Fruit fly (Drosophila melanogaster) whole organism, prepupa: ENCODE measurements around the gene Vps13B.
"Not testable (repeated sequence)": the region's sequence is repeated elsewhere in the genome, so short reads cannot be mapped to it uniquely, and the experiment has no call there.

ENCODE experiments used
- Blimp-1 ChIP-seq: fragments of 200-800 bp; sonication (Bioruptor generic); optimal IDR thresholded peaks from 3 replicates; lab custom pipeline; 2017; ENCODE audit warnings: missing biosample characterization, missing genetic modification characterization, mild to moderate bottlenecking, moderate library complexity, missing genetic modification reagents
- CG11294 ChIP-seq: fragments of 200-800 bp; sonication (Bioruptor generic); IDR thresholded peaks from 2 replicates; pipeline ENCODE4 v1.3.6; 2022; ENCODE audit warnings: missing biosample characterization, missing genetic modification characterization
- CG11902 ChIP-seq: fragments of 200-800 bp; sonication (Bioruptor generic); optimal IDR thresholded peaks from 3 replicates; lab custom pipeline; 2016; ENCODE audit warnings: missing biosample characterization, missing genetic modification characterization
- CG15336 ChIP-seq: fragments of 200-800 bp; sonication (Bioruptor generic); IDR thresholded peaks from 2 replicates; pipeline ENCODE4 v1.3.6; 2022; ENCODE audit warnings: missing biosample characterization, missing genetic modification characterization
- CG1621 ChIP-seq: fragments of 200-800 bp; sonication (Bioruptor generic); optimal IDR thresholded peaks from 3 replicates; lab custom pipeline; 2018; ENCODE audit warnings: missing biosample characterization, mild to moderate bottlenecking, missing genetic modification characterization
- CG16779 ChIP-seq: fragments of 200-800 bp; sonication (Bioruptor generic); optimal IDR thresholded peaks from 3 replicates; lab custom pipeline; 2017; ENCODE audit warnings: missing biosample characterization, mild to moderate bottlenecking, missing genetic modification characterization
- CG34406 ChIP-seq: fragments of 200-800 bp; sonication (Bioruptor generic); optimal IDR thresholded peaks from 3 replicates; lab custom pipeline; 2016; ENCODE audit warnings: missing biosample characterization, missing genetic modification characterization
- CG6163 ChIP-seq: fragments of 200-800 bp; sonication (Bioruptor generic); IDR thresholded peaks from 3 replicates; pipeline ENCODE4 v1.3.6; 2022; ENCODE audit warnings: missing biosample characterization, missing genetic modification characterization
- CG6792 ChIP-seq: fragments of 200-800 bp; sonication (Bioruptor generic); optimal IDR thresholded peaks from 3 replicates; lab custom pipeline; 2016; ENCODE audit warnings: missing biosample characterization, missing genetic modification characterization
- CG8119 ChIP-seq: fragments of 200-800 bp; sonication (Bioruptor generic); IDR thresholded peaks from 3 replicates; pipeline ENCODE4 v1.3.6; 2022; ENCODE audit warnings: missing biosample characterization, missing genetic modification characterization
- CG8319 ChIP-seq: fragments of 200-800 bp; sonication (Bioruptor generic); optimal IDR thresholded peaks from 3 replicates; lab custom pipeline; 2016; ENCODE audit warnings: missing biosample characterization, missing genetic modification characterization
- Eip75B ChIP-seq: fragments of 200-800 bp; sonication (Bioruptor generic); optimal IDR thresholded peaks from 3 replicates; lab custom pipeline; 2016; ENCODE audit warnings: missing biosample characterization, missing genetic modification characterization
- Eip78C ChIP-seq: fragments of 200-800 bp; sonication (Bioruptor generic); peaks from one replicate; lab custom pipeline; 2016; ENCODE audit warnings: missing biosample characterization, missing genetic modification characterization
- Eip93F ChIP-seq: fragments of 200-800 bp; sonication (Bioruptor generic); optimal IDR thresholded peaks from 2 replicates; lab custom pipeline; 2016; ENCODE audit warnings: missing biosample characterization, mild to moderate bottlenecking, missing genetic modification characterization
- Ets21C ChIP-seq: fragments of 200-800 bp; sonication (Bioruptor generic); optimal IDR thresholded peaks from 3 replicates; lab custom pipeline; 2016; ENCODE audit warnings: missing biosample characterization, missing genetic modification characterization
- Ets96B ChIP-seq: fragments of 200-800 bp; optimal IDR thresholded peaks from 2 replicates; lab custom pipeline; 2019; ENCODE audit warnings: missing biosample characterization, mild to moderate bottlenecking, missing genetic modification characterization, moderate library complexity
- Hr38 ChIP-seq: sonication (Bioruptor generic); optimal IDR thresholded peaks from 2 replicates; lab custom pipeline; 2016; ENCODE audit warnings: missing biosample characterization, missing genetic modification characterization
- Lpt ChIP-seq: fragments of 200-800 bp; sonication (Bioruptor generic); optimal IDR thresholded peaks from 3 replicates; lab custom pipeline; 2016; ENCODE audit warnings: missing biosample characterization, missing genetic modification characterization
- Met ChIP-seq: fragments of 200-800 bp; sonication (Bioruptor generic); optimal IDR thresholded peaks from 3 replicates; lab custom pipeline; 2016; ENCODE audit warnings: missing biosample characterization, missing genetic modification characterization
- OdsH ChIP-seq: fragments of 200-800 bp; sonication (Bioruptor generic); optimal IDR thresholded peaks from 3 replicates; lab custom pipeline; 2016; ENCODE audit warnings: missing biosample characterization, missing genetic modification characterization
- Smox ChIP-seq: fragments of 200-800 bp; sonication (Bioruptor generic); optimal IDR thresholded peaks from 3 replicates; lab custom pipeline; 2016; ENCODE audit warnings: missing biosample characterization, missing genetic modification characterization
- Sox14 ChIP-seq: fragments of 200-800 bp; sonication (Bioruptor generic); optimal IDR thresholded peaks from 3 replicates; lab custom pipeline; 2016; ENCODE audit warnings: missing biosample characterization, missing genetic modification characterization
- Sox15 ChIP-seq: fragments of 200-800 bp; sonication (Bioruptor generic); optimal IDR thresholded peaks from 3 replicates; lab custom pipeline; 2016; ENCODE audit warnings: missing biosample characterization, missing genetic modification characterization
- acj6 ChIP-seq: fragments of 200-800 bp; sonication (Bioruptor generic); optimal IDR thresholded peaks from 3 replicates; lab custom pipeline; 2016; ENCODE audit warnings: missing biosample characterization, missing genetic modification characterization
- cyc ChIP-seq: fragments of 200-800 bp; sonication (Bioruptor generic); optimal IDR thresholded peaks from 3 replicates; lab custom pipeline; 2016; ENCODE audit warnings: missing biosample characterization, missing genetic modification characterization
- dsx ChIP-seq: fragments of 200-800 bp; optimal IDR thresholded peaks from 3 replicates; lab custom pipeline; 2019; ENCODE audit warnings: missing biosample characterization, mild to moderate bottlenecking, missing genetic modification characterization, moderate library complexity; ENCODE audit not compliant: poor library complexity, severe bottlenecking
- eg ChIP-seq: fragments of 200-800 bp; sonication (Bioruptor generic); IDR thresholded peaks from 3 replicates; pipeline ENCODE4 v1.3.6; 2022; ENCODE audit warnings: missing biosample characterization, missing genetic modification characterization
- esn ChIP-seq: fragments of 200-800 bp; sonication (Bioruptor generic); optimal IDR thresholded peaks from 2 replicates; lab custom pipeline; 2016; ENCODE audit warnings: missing biosample characterization, mild to moderate bottlenecking, missing genetic modification characterization, moderate library complexity
- fd85E ChIP-seq: fragments of 200-800 bp; sonication (Bioruptor generic); optimal IDR thresholded peaks from 3 replicates; lab custom pipeline; 2016; ENCODE audit warnings: missing biosample characterization, missing genetic modification characterization
- fkh ChIP-seq: fragments of 200-800 bp; sonication (Bioruptor generic); optimal IDR thresholded peaks from 3 replicates; lab custom pipeline; 2017; ENCODE audit warnings: missing biosample characterization, mild to moderate bottlenecking, missing genetic modification characterization, moderate library complexity
- lz ChIP-seq: fragments of 200-800 bp; sonication (Bioruptor generic); optimal IDR thresholded peaks from 3 replicates; lab custom pipeline; 2016; ENCODE audit warnings: missing biosample characterization, missing genetic modification characterization
- net ChIP-seq: fragments of 200-800 bp; sonication (Bioruptor generic); optimal IDR thresholded peaks from 3 replicates; lab custom pipeline; 2016; ENCODE audit warnings: missing biosample characterization, missing genetic modification characterization
- pdm3 ChIP-seq: fragments of 200-800 bp; sonication (Bioruptor generic); optimal IDR thresholded peaks from 3 replicates; lab custom pipeline; 2016; ENCODE audit warnings: missing biosample characterization, missing genetic modification characterization
- spab ChIP-seq: fragments of 200-800 bp; sonication (Bioruptor generic); optimal IDR thresholded peaks from 2 replicates; lab custom pipeline; 2017; ENCODE audit warnings: missing biosample characterization, mild to moderate bottlenecking, missing genetic modification characterization, missing genetic modification reagents
- svp ChIP-seq: fragments of 200-800 bp; sonication (Bioruptor generic); peaks from one replicate; lab custom pipeline; 2016; ENCODE audit warnings: missing biosample characterization, missing genetic modification characterization
- topi ChIP-seq: fragments of 200-800 bp; sonication (Bioruptor generic); optimal IDR thresholded peaks from 3 replicates; lab custom pipeline; 2016; ENCODE audit warnings: missing biosample characterization, missing genetic modification characterization

The Vps13B gene

DNA sequence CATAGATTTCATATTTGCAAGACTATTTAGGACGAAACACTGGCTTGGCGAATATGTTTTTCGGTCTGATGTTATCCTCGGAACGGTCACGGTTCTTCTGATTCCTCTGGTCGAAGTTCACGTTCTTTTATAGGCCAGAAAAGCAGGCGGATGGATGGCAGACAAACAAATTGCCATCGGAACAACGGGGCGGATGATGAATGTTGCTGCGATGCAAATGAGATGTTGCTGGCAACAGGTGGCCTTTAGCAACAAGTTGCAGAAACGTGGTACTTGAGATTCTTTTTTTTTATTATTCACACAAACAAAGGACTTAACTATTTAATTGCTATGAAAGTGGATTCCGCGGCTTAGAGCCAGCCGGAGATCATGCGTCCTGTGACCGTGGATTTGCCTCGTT lies 21.5 kb upstream of the Vps13B start, which contains the start of gene Capa:
Gene Capa (minus strand): TSS at position 101 of the 400 bp plus-strand sequence.
- TF ChIP-seq svp (GFP tag; lab: Kevin White, UChicago), result no peak
- no peak for TF ChIP-seq Eip78C

DNA sequence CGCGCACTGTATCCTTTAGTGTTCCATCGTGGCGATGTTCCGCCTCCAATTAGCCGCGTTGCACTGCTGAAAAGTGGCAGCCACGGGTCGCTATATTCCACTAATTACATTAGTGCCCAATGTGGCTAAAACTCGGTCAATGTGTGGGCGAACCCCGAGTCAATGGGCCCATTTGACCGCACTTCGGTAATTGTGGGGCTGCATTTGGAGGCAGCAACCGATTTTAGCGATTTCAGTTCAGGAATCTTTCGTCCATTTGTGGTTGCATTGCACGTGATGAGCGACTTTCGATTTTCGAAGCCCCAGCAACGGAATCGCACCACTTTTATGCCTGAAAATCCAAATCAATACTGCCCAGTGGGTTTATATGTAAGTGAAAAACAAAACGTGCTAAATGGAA lies 15.6 kb upstream of the Vps13B start, which contains the start of gene trp:
Gene trp (minus strand): TSS at position 101 of the 400 bp plus-strand sequence.
- TF ChIP-seq eg (GFP tag; lab: Robert Waterston, UW), result no peak
- no peak for TF ChIP-seq CG6792 (GFP tag; lab: Kevin White, UChicago)
- TF ChIP-seq net (GFP tag; lab: Kevin White, UChicago), result no peak
- TF ChIP-seq Sox14 (GFP tag; lab: Kevin White, UChicago), result no peak
- no peak for TF ChIP-seq svp (GFP tag; lab: Kevin White, UChicago)
- TF ChIP-seq Eip78C, result no peak
- TF ChIP-seq Blimp-1 (GFP tag; lab: Kevin White, UChicago), result no peak
- no peak for TF ChIP-seq OdsH (GFP tag; lab: Kevin White, UChicago)
- no peak for TF ChIP-seq Met (GFP tag; lab: Kevin White, UChicago)
- no peak for TF ChIP-seq Ets96B (tag; lab: Kevin White, UChicago)
- no peak for TF ChIP-seq esn (GFP tag; lab: Kevin White, UChicago)
- TF ChIP-seq Eip93F (GFP tag; lab: Kevin White, UChicago), result no peak
- TF ChIP-seq Sox15 (GFP tag; lab: Kevin White, UChicago), result no peak

DNA sequence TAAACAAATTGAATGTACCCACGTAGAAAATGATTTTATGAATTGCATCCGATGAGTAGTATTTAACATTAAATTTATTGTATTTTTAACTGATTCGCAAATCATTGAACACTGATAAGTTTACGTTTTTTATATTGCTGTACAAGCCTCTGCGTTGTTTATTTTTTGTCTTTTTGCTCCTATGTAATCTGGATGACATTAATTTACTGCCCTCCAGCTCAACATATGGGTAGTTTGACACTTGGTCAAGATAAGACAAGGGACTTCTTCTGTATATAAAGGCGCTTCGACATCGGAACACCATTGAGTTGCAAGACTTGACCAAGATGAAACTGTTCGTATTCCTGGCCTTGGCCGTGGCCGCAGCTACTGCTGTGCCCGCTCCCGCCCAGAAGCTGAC lies 13.9 kb upstream of the Vps13B start, which contains the start of gene Jon99Ciii:
Gene Jon99Ciii (plus strand): TSS at position 301 of the 400 bp plus-strand sequence.
- TF ChIP-seq svp (GFP tag; lab: Kevin White, UChicago), result peak; percentile 42

DNA sequence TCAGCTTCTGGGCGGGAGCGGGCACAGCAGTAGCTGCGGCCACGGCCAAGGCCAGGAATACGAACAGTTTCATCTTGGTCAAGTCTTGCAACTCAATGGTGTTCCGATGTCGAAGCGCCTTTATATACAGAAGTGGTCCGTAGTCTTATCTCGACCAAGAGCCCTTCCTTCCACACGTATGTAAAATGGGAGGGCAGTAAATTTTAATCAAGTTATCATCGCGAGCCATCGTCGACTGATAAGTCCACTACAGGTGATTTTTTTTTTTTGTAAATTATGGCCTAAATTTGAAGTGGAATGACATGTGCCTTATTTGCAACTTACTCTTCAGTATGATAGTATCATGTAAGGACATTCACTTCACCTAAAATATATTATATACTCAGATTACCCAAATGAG lies 11.3 kb upstream of the Vps13B start, which contains the start of gene Jon99Cii:
Gene Jon99Cii (minus strand): TSS at position 101 of the 400 bp plus-strand sequence.
- TF ChIP-seq spab, fd85E, Met (GFP tag; lab: Kevin White, UChicago): not testable (repeated sequence)

DNA sequence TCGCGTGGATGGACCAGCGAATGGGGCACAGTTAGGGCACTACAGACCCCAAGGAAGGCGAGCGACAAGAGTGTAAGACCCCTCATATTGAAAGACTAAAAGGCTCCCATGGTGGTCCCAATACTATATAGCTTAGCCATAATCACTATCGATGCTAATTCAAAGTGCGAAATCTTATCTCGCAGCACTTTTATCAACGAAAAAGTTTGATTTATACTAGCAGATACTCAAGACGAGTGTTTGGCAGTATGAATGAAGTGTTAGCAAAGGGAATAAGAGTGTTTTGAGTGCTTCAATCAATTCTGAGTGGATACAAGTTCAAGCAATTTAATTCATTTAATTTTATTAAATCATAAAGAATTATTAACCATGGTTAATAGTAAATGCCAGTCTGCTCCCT lies 9.7 kb upstream of the Vps13B start, which contains the start of gene Jon99Ci:
Gene Jon99Ci (minus strand): TSS at position 101 of the 400 bp plus-strand sequence.
- TF ChIP-seq CG34406 (GFP tag; lab: Kevin White, UChicago), result no peak
- TF ChIP-seq Eip75B (GFP tag; lab: Kevin White, UChicago), result no peak
- TF ChIP-seq Hr38 (GFP tag; lab: Kevin White, UChicago), result no peak
- TF ChIP-seq CG11902 (GFP tag; lab: Kevin White, UChicago), result no peak
- TF ChIP-seq dsx (GFP tag; lab: Kevin White, UChicago), result no peak
- TF ChIP-seq Ets21C (GFP tag; lab: Kevin White, UChicago), result no peak
- no peak for TF ChIP-seq spab (GFP tag; lab: Kevin White, UChicago)
- TF ChIP-seq topi (GFP tag; lab: Kevin White, UChicago), result no peak
- no peak for TF ChIP-seq acj6
- TF ChIP-seq pdm3 (GFP tag; lab: Kevin White, UChicago), result no peak
- TF ChIP-seq CG15336, result no peak
- no peak for TF ChIP-seq lz (GFP tag; lab: Kevin White, UChicago)
- no peak for TF ChIP-seq CG1621
- TF ChIP-seq Lpt (GFP tag; lab: Kevin White, UChicago), result no peak
- no peak for TF ChIP-seq Smox (GFP tag; lab: Kevin White, UChicago)
- TF ChIP-seq CG16779 (tag; lab: Kevin White, UChicago), result no peak

DNA sequence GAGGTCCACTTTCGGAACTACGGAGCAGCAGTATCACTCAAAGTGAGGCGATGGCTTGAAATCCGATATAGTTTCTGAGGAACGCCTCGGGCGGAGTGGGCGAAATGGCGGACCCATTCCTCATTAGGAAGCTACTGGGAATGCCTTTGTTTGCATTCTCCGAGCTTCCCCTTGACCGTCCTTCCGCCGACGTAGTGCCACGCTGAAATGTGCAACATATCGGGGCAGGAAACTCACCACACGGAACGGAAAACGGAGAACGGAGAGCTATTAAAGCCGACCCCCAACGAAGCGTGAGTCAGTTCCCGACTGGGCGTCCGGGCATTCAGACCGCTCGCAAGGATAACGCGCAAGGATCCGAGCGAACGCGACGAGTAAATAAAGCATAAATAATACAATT lies 8.8 kb upstream of the Vps13B start, which contains the start of gene CG15522:
Gene CG15522 (plus strand): TSS at position 301 of the 400 bp plus-strand sequence.
- no peak for TF ChIP-seq Blimp-1 (GFP tag; lab: Kevin White, UChicago)
- no peak for TF ChIP-seq CG6163 (GFP tag; lab: Robert Waterston, UW)
- no peak for TF ChIP-seq CG8119 (GFP tag; lab: Robert Waterston, UW)
- TF ChIP-seq OdsH (GFP tag; lab: Kevin White, UChicago), result no peak
- TF ChIP-seq Eip93F (GFP tag; lab: Kevin White, UChicago), result no peak
- TF ChIP-seq fkh (GFP tag; lab: Kevin White, UChicago), result no peak
- TF ChIP-seq dsx (GFP tag; lab: Kevin White, UChicago), result no peak
- TF ChIP-seq CG8319 (GFP tag; lab: Kevin White, UChicago), result no peak
- TF ChIP-seq Sox15 (GFP tag; lab: Kevin White, UChicago), result no peak
- TF ChIP-seq CG15336, result no peak
- TF ChIP-seq cyc (GFP tag; lab: Kevin White, UChicago), result no peak
- no peak for TF ChIP-seq pdm3 (GFP tag; lab: Kevin White, UChicago)
- TF ChIP-seq CG34406 (GFP tag; lab: Kevin White, UChicago), result no peak
- no peak for TF ChIP-seq CG11294 (GFP tag; lab: Robert Waterston, UW)
